Worm (Caenorhabditis elegans) whole organism, L4 larva: ENCODE measurements around the gene srsx-31.

Source experiments
- ama-1 ChIP-seq: fragments of 150-350 bp; optimal IDR thresholded peaks from 2 replicates; lab custom pipeline; 2014; ENCODE audit warnings: inconsistent platforms, mixed read lengths
- ctbp-1 ChIP-seq: fragments of 200-800 bp; sonication (Bioruptor generic); IDR thresholded peaks from 2 replicates; pipeline ENCODE4 v1.3.6; 2022; ENCODE audit warnings: missing genetic modification reagents, missing genetic modification characterization, missing compliant biosample characterization
- lin-29 ChIP-seq: fragments of 200-800 bp; sonication (Bioruptor generic); IDR thresholded peaks from 2 replicates; pipeline ENCODE4 v1.3.6; 2022; ENCODE audit warnings: missing genetic modification reagents, missing genetic modification characterization, missing compliant biosample characterization
- mdt-29 ChIP-seq: fragments of 200-800 bp; sonication (Bioruptor generic); IDR thresholded peaks from 2 replicates; pipeline ENCODE4 v1.3.6; 2022; ENCODE audit warnings: missing genetic modification reagents, missing genetic modification characterization, missing compliant biosample characterization
- nhr-237 ChIP-seq: sonication (generic microtip); optimal IDR thresholded peaks from 2 replicates; lab custom pipeline; 2017; ENCODE audit warnings: missing biosample characterization, missing genetic modification characterization
- nhr-77 ChIP-seq: fragments of 150-350 bp; optimal IDR thresholded peaks from 2 replicates; lab custom pipeline; 2014; ENCODE audit warnings: missing biosample characterization, missing genetic modification characterization

DNA sequence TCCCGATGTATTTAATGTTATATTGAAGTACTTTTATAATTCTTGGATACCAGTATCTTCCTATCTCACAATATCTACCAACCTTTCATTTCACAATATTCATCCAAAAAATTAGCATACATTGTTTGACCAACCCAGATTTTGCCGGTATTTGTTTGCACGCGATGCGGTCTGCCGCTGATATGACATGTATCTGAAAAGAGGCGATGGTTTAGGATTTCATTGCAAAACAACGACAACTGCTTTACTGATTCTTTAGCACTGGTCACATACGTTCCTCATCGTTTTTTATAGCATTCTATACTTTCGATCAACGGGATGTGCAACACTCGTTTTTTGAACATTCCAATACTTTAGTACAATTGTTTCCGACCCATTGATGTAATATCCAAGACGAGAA is 7.0 kb downstream of the srsx-31 start, which contains the start of gene mam-4:
- TF ChIP-seq ctbp-1 (GFP tag; lab: Robert Waterston, UW) = no peak
- no peak for TF ChIP-seq mdt-29
- TF ChIP-seq lin-29 (GFP tag; lab: Robert Waterston, UW) = no peak
- TF ChIP-seq nhr-77 = no peak
- TF ChIP-seq nhr-237 (tag; lab: Kevin White, UChicago) = no peak
- no peak for TF ChIP-seq ama-1 (lab: Kevin White, UChicago)
